Fruit fly (Drosophila melanogaster) whole organism, larva: ENCODE measurements around the gene CG4278.

Experiments used
- noc ChIP-seq: fragments of 200-800 bp; sonication (Bioruptor generic); optimal IDR thresholded peaks from 3 replicates; lab custom pipeline; 2019; ENCODE audit warnings: missing biosample characterization, mild to moderate bottlenecking, missing genetic modification characterization, moderate library complexity

Gene CG4278

dm6 chr2L:16356249-16357025 lies 29.6 kb downstream of the CG4278 start, which contains the start of gene CaBP1:
Gene CaBP1 (minus strand): TSS chr2L:16356735.
- TF ChIP-seq noc (tag; lab: Kevin White, UChicago), result no peak

DNA sequence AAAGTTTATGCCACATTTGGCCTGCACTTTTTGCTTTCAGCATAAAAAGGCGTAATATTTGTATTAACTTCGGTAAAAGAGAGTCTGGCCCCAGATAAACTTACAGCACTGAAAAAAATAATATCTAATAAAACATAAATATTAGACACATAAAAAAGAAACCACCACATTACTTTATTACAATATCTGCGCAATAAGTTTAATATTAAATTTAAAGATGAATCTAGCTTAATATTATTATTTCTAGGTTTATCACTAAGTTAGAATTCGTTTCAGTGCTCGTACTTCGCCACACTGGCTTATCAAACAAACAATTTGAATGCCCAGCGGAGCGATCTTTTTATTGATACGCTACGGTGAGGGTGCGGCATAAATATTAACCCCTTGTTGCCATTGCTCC lies 31.0 kb downstream of the CG4278 start:
- no peak for TF ChIP-seq noc (tag; lab: Kevin White, UChicago)

- no peak for TF ChIP-seq noc (tag; lab: Kevin White, UChicago)
These were observed 38.7 kb downstream of the CG4278 start, which contains the start of gene jhamt for dm6 chr2L:16365603-16366002. Gene jhamt (plus strand): TSS chr2L:16365903.

dm6 chr2L:16374691-16375090 lies 47.8 kb downstream of the CG4278 start:
- TF ChIP-seq noc (tag; lab: Kevin White, UChicago), result no peak
